Fruit fly (Drosophila melanogaster): ENCODE measurements around the gene CG4069.

The CG4069 gene

DNA sequence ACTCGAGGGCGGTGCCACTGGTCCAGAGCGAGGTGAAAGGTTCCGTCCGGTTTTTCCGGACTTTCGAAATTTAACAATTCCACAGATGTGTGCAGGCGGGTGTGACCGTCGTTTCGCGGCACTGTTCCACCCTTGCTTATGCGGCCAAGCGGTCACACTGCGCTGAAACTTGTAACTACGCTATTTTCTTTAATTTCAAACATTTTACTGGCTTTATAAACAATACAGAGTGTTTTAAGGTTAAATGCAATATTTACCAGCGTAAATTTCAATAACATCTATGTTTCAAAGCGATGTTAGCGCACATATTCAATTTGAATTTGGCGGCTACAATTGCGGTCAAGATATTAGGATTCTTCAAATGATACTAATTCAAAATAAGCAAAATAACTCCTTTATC, 7.1 kb downstream of the CG4069 start, which contains the start of gene nst (continued):
- no peak for TF ChIP-seq CG12299 (tag; optimal IDR thresholded peaks at IDR 0.05)
- no peak for TF ChIP-seq Side (GFP tag; optimal IDR thresholded peaks at IDR 0.05)
- TF ChIP-seq HmgZ (tag; optimal IDR thresholded peaks at IDR 0.05), result peak; percentile 7
- TF ChIP-seq CG1024 (GFP tag; IDR thresholded peaks at IDR 0.05), result no peak
- TF ChIP-seq slbo (GFP tag; IDR thresholded peaks at IDR 0.05), result 0 out of 2 replicates have a peak, but pooled peaks have one; percentile 20
- TF ChIP-seq Dll (GFP tag; IDR thresholded peaks at IDR 0.05; ENCODE audit: partially characterized antibody), result peak; percentile 28; the same call in 1 of the 4 replicates
- no peak for TF ChIP-seq otp (GFP tag; IDR thresholded peaks at IDR 0.05)
- TF ChIP-seq Fer3 (tag; optimal IDR thresholded peaks at IDR 0.05), result no peak
- no peak for TF ChIP-seq CG18262 (tag; optimal IDR thresholded peaks at IDR 0.05)
- no peak for TF ChIP-seq Jarid2 (GFP tag; optimal IDR thresholded peaks at IDR 0.05)
- TF ChIP-seq CG17186 (GFP tag; optimal IDR thresholded peaks at IDR 0.05), result peak; percentile 34
- TF ChIP-seq Usf (GFP tag; optimal IDR thresholded peaks at IDR 0.05), result no peak
- no peak for TF ChIP-seq onecut (GFP tag; IDR thresholded peaks at IDR 0.05)
- TF ChIP-seq Atf3 (GFP tag; optimal IDR thresholded peaks at IDR 0.05), result no peak
- TF ChIP-seq NC2β (GFP tag; optimal IDR thresholded peaks at IDR 0.05), result no peak
- TF ChIP-seq CG17802 (tag; optimal IDR thresholded peaks at IDR 0.05), result peak; percentile 2
- no peak for TF ChIP-seq Dbx (GFP tag; IDR thresholded peaks at IDR 0.05)
- TF ChIP-seq HHEX (GFP tag; optimal IDR thresholded peaks at IDR 0.05), result no peak
- no peak for TF ChIP-seq CG14667 (GFP tag; IDR thresholded peaks at IDR 0.05)
- no peak for TF ChIP-seq btn (GFP tag; optimal IDR thresholded peaks at IDR 0.05)
- no peak for TF ChIP-seq CG3065 (GFP tag; optimal IDR thresholded peaks at IDR 0.05)
- no peak for TF ChIP-seq Doc3 (GFP tag; IDR thresholded peaks at IDR 0.05; ENCODE audit: partially characterized antibody)
- no peak for TF ChIP-seq CG8388 (GFP tag; optimal IDR thresholded peaks at IDR 0.05)
- no peak for TF ChIP-seq ttk (GFP tag; IDR thresholded peaks at IDR 0.05)
- TF ChIP-seq ara (GFP tag; IDR thresholded peaks at IDR 0.05), result no peak
- no peak for TF ChIP-seq Mad (GFP tag; optimal IDR thresholded peaks at IDR 0.05)
- no peak for TF ChIP-seq Gug (GFP tag; IDR thresholded peaks at IDR 0.05)
- TF ChIP-seq CG2199 (GFP tag; IDR thresholded peaks at IDR 0.05), result no peak
- TF ChIP-seq CTCF (GFP tag; optimal IDR thresholded peaks at IDR 0.05), result peak; percentile 29
- no peak for TF ChIP-seq dmrt99B (tag; optimal IDR thresholded peaks at IDR 0.05)
- no peak for TF ChIP-seq CG4404 (GFP tag; IDR thresholded peaks at IDR 0.05)
- no peak for TF ChIP-seq jigr1 (GFP tag; IDR thresholded peaks at IDR 0.05)
- TF ChIP-seq lbe (GFP tag; optimal IDR thresholded peaks at IDR 0.05), result no peak
- peak; percentile 15 for TF ChIP-seq gem (tag; optimal IDR thresholded peaks at IDR 0.05)
- no peak for TF ChIP-seq br (optimal IDR thresholded peaks at IDR 0.05)
- TF ChIP-seq Ravus (GFP tag; IDR thresholded peaks at IDR 0.05), result no peak
- TF ChIP-seq CG2202 (tag; optimal IDR thresholded peaks at IDR 0.05), result no peak
- no peak for TF ChIP-seq Stat92E (GFP tag; optimal IDR thresholded peaks at IDR 0.05)
- no peak for TF ChIP-seq danr (GFP tag; IDR thresholded peaks at IDR 0.05)
- peak; percentile 1 for TF ChIP-seq CG2678 (tag; optimal IDR thresholded peaks at IDR 0.05)
- TF ChIP-seq CG15479 (GFP tag; optimal IDR thresholded peaks at IDR 0.05), result no peak
- TF ChIP-seq Antp (GFP tag; optimal IDR thresholded peaks at IDR 0.05), result no peak
- peak; percentile 14 for TF ChIP-seq ERR (GFP tag; optimal IDR thresholded peaks at IDR 0.05)
- no peak for TF ChIP-seq CG4730 (GFP tag; IDR thresholded peaks at IDR 0.05)
- TF ChIP-seq CG3281 (GFP tag; optimal IDR thresholded peaks at IDR 0.05), result no peak
- no peak for TF ChIP-seq tx (GFP tag; optimal IDR thresholded peaks at IDR 0.05)
- TF ChIP-seq Mes4 (GFP tag; optimal IDR thresholded peaks at IDR 0.05), result no peak
- TF ChIP-seq CG14710 (tag; optimal IDR thresholded peaks at IDR 0.05), result peak; percentile 30
- TF ChIP-seq CoRest (tag; optimal IDR thresholded peaks at IDR 0.05), result peak; percentile 17
- TF ChIP-seq CG11696 (GFP tag; IDR thresholded peaks at IDR 0.05), result peak; percentile 94
- no peak for TF ChIP-seq vvl (GFP tag; IDR thresholded peaks at IDR 0.05)
- TF ChIP-seq CG3407 (GFP tag; optimal IDR thresholded peaks at IDR 0.05), result no peak
- TF ChIP-seq Scr (GFP tag; IDR thresholded peaks at IDR 0.05; ENCODE audit: partially characterized antibody), result peak; percentile 40
